Fruit fly (Drosophila melanogaster) whole organism, embryonic: ENCODE data around the gene CG9682.
A peak's percentile ranks its signal among the peaks of the same experiment; 100 is the strongest.

Source experiments
- B-H1 ChIP-seq: fragments of 200-800 bp; sonication (Bioruptor generic); IDR thresholded peaks from 3 replicates; pipeline ENCODE4 v1.3.6; 2022; ENCODE audit warnings: missing biosample characterization, missing genetic modification characterization
- BEAF-32 ChIP-seq: fragments of 200-800 bp; sonication (Bioruptor generic); optimal IDR thresholded peaks from 3 replicates; lab custom pipeline; 2017; ENCODE audit warnings: missing biosample characterization, missing genetic modification characterization, mild to moderate bottlenecking, moderate library complexity, missing genetic modification reagents
- Bteb2 ChIP-seq: fragments of 200-800 bp; sonication (Bioruptor generic); optimal IDR thresholded peaks from 2 replicates; lab custom pipeline; 2016; ENCODE audit warnings: missing biosample characterization, missing genetic modification characterization
- CG10209 ChIP-seq: fragments of 200-800 bp; sonication (Bioruptor generic); optimal IDR thresholded peaks from 3 replicates; lab custom pipeline; 2017; ENCODE audit warnings: missing biosample characterization, mild to moderate bottlenecking, missing genetic modification characterization, missing genetic modification reagents
- CG10462 ChIP-seq: fragments of 200-800 bp; sonication (Bioruptor generic); optimal IDR thresholded peaks from 2 replicates; lab custom pipeline; 2016; ENCODE audit warnings: missing biosample characterization, missing genetic modification characterization
- CG12071 ChIP-seq: fragments of 200-800 bp; sonication (Bioruptor generic); optimal IDR thresholded peaks from 3 replicates; lab custom pipeline; 2018; ENCODE audit warnings: missing biosample characterization, mild to moderate bottlenecking, missing genetic modification characterization
- CG1233 ChIP-seq: fragments of 200-800 bp; sonication (Bioruptor generic); optimal IDR thresholded peaks from 4 replicates; lab custom pipeline; 2018; ENCODE audit warnings: missing biosample characterization, mild to moderate bottlenecking, missing genetic modification characterization
- CG12942 ChIP-seq: fragments of 200-800 bp; sonication (Bioruptor generic); optimal IDR thresholded peaks from 3 replicates; lab custom pipeline; 2016; ENCODE audit warnings: missing biosample characterization, missing genetic modification characterization
- CG13296 ChIP-seq: fragments of 200-800 bp; sonication (Bioruptor generic); optimal IDR thresholded peaks from 3 replicates; lab custom pipeline; 2018; ENCODE audit warnings: missing biosample characterization, mild to moderate bottlenecking, missing genetic modification characterization
- CG13424 ChIP-seq: fragments of 200-800 bp; sonication (Bioruptor generic); optimal IDR thresholded peaks from 2 replicates; lab custom pipeline; 2019; ENCODE audit warnings: missing biosample characterization, mild to moderate bottlenecking, missing genetic modification characterization, moderate library complexity
- CG15011 ChIP-seq: fragments of 200-800 bp; sonication (Bioruptor generic); optimal IDR thresholded peaks from 3 replicates; lab custom pipeline; 2018; ENCODE audit warnings: missing biosample characterization, mild to moderate bottlenecking, missing genetic modification characterization
- CG16863 ChIP-seq: fragments of 200-800 bp; sonication (Bioruptor generic); optimal IDR thresholded peaks from 3 replicates; lab custom pipeline; 2016; ENCODE audit warnings: missing biosample characterization, missing genetic modification characterization
- CG17328 ChIP-seq: fragments of 200-800 bp; sonication (Bioruptor generic); IDR thresholded peaks from 2 replicates; pipeline ENCODE4 v1.3.6; 2022; ENCODE audit warnings: missing biosample characterization, missing genetic modification characterization
- CG18262 ChIP-seq: fragments of 200-800 bp; optimal IDR thresholded peaks from 3 replicates; lab custom pipeline; 2019; ENCODE audit warnings: missing biosample characterization, mild to moderate bottlenecking, missing genetic modification characterization, moderate library complexity
- CG18764 ChIP-seq: fragments of 200-800 bp; sonication (Bioruptor generic); optimal IDR thresholded peaks from 3 replicates; lab custom pipeline; 2016; ENCODE audit warnings: missing biosample characterization, missing genetic modification characterization
- CG2120 ChIP-seq: fragments of 200-800 bp; sonication (Bioruptor generic); optimal IDR thresholded peaks from 3 replicates; lab custom pipeline; 2016; ENCODE audit warnings: missing biosample characterization, missing genetic modification characterization
- CG2129 ChIP-seq: fragments of 200-800 bp; sonication (Bioruptor generic); IDR thresholded peaks from 2 replicates; pipeline ENCODE4 v1.3.6; 2022; ENCODE audit warnings: missing biosample characterization, missing genetic modification characterization; ENCODE audit not compliant: partially characterized antibody
- CG2875 ChIP-seq: fragments of 200-800 bp; sonication (Bioruptor generic); optimal IDR thresholded peaks from 2 replicates; lab custom pipeline; 2017; ENCODE audit warnings: missing biosample characterization, mild to moderate bottlenecking, missing genetic modification characterization, missing genetic modification reagents
- CG2889 ChIP-seq: fragments of 200-800 bp; sonication (Bioruptor generic); IDR thresholded peaks from 3 replicates; pipeline ENCODE4 v1.3.6; 2022; ENCODE audit warnings: missing biosample characterization, missing genetic modification characterization
- CG31224 ChIP-seq: fragments of 200-800 bp; sonication (Bioruptor generic); IDR thresholded peaks from 2 replicates; pipeline ENCODE4 v1.3.6; 2022; ENCODE audit warnings: missing biosample characterization, missing genetic modification characterization
- CG34376 ChIP-seq: fragments of 200-800 bp; sonication (Bioruptor generic); optimal IDR thresholded peaks from 2 replicates; lab custom pipeline; 2018; ENCODE audit warnings: missing biosample characterization, mild to moderate bottlenecking, missing genetic modification characterization
- CG3726 ChIP-seq: fragments of 200-800 bp; sonication (Bioruptor generic); IDR thresholded peaks from 3 replicates; pipeline ENCODE4, ENCODE4 v1.3.6; 2022; ENCODE audit warnings: missing biosample characterization, missing genetic modification characterization
- CG4404 ChIP-seq: fragments of 200-800 bp; sonication (Bioruptor generic); IDR thresholded peaks from 2 replicates; pipeline ENCODE4 v1.3.6; 2022; ENCODE audit warnings: missing biosample characterization, missing genetic modification characterization
- CG7786 ChIP-seq: fragments of 200-800 bp; sonication (Bioruptor generic); optimal IDR thresholded peaks from 2 replicates; lab custom pipeline; 2016; ENCODE audit warnings: missing biosample characterization, missing genetic modification characterization
- CG8388 ChIP-seq: fragments of 200-800 bp; sonication (Bioruptor generic); optimal IDR thresholded peaks from 2 replicates; lab custom pipeline; 2019; ENCODE audit warnings: missing biosample characterization, mild to moderate bottlenecking, missing genetic modification characterization, moderate library complexity
- D19B ChIP-seq: fragments of 200-800 bp; sonication (Bioruptor generic); optimal IDR thresholded peaks from 2 replicates; lab custom pipeline; 2017; ENCODE audit warnings: missing biosample characterization, mild to moderate bottlenecking, missing genetic modification characterization
- Dbx ChIP-seq: fragments of 200-800 bp; sonication (Bioruptor generic); IDR thresholded peaks from 3 replicates; pipeline ENCODE4 v1.3.6; 2022; ENCODE audit warnings: missing biosample characterization, missing genetic modification characterization
- Dll ChIP-seq: fragments of 200-800 bp; sonication (Bioruptor generic); IDR thresholded peaks from 4 replicates; pipeline ENCODE4 v1.3.6; 2022; ENCODE audit warnings: missing biosample characterization, missing genetic modification characterization; ENCODE audit not compliant: partially characterized antibody
- Fer1 ChIP-seq: fragments of 200-800 bp; sonication (Bioruptor generic); optimal IDR thresholded peaks from 2 replicates; lab custom pipeline; 2017; ENCODE audit warnings: missing biosample characterization, mild to moderate bottlenecking, missing genetic modification characterization
- Lpt ChIP-seq: fragments of >200 bp; optimal IDR thresholded peaks from 2 replicates; lab custom pipeline; 2018; ENCODE audit warnings: missing biosample characterization, missing genetic modification characterization
- Nf-YB ChIP-seq: fragments of 200-800 bp; sonication (Bioruptor generic); optimal IDR thresholded peaks from 3 replicates; lab custom pipeline; 2019; ENCODE audit warnings: missing biosample characterization, mild to moderate bottlenecking, missing genetic modification characterization, moderate library complexity
- Oaz ChIP-seq: fragments of 200-800 bp; sonication (Bioruptor generic); IDR thresholded peaks from 2 replicates; pipeline ENCODE4 v1.3.6; 2022; ENCODE audit warnings: missing biosample characterization, missing genetic modification characterization
- PHDP ChIP-seq: fragments of 200-800 bp; sonication (Bioruptor generic); optimal IDR thresholded peaks from 3 replicates; lab custom pipeline; 2018; ENCODE audit warnings: missing biosample characterization, mild to moderate bottlenecking, missing genetic modification characterization, moderate library complexity
- bab2 ChIP-seq: fragments of 200-800 bp; sonication (Bioruptor generic); optimal IDR thresholded peaks from 2 replicates; lab custom pipeline; 2016; ENCODE audit warnings: missing biosample characterization, missing genetic modification characterization
- chinmo ChIP-seq: fragments of 200-800 bp; sonication (Bioruptor generic); IDR thresholded peaks from 4 replicates; pipeline ENCODE4 v1.3.6; 2022; ENCODE audit warnings: missing biosample characterization, missing genetic modification characterization; ENCODE audit not compliant: partially characterized antibody
- corto ChIP-seq: fragments of 200-800 bp; sonication (Bioruptor generic); optimal IDR thresholded peaks from 2 replicates; lab custom pipeline; 2016; ENCODE audit warnings: missing biosample characterization, mild to moderate bottlenecking, missing genetic modification characterization, moderate library complexity
- dimm ChIP-seq: fragments of 200-800 bp; sonication (Bioruptor generic); IDR thresholded peaks from 2 replicates; pipeline ENCODE4 v1.3.6; 2022; ENCODE audit warnings: missing biosample characterization, missing genetic modification characterization
- fu2 ChIP-seq: fragments of 200-800 bp; sonication (Bioruptor generic); optimal IDR thresholded peaks from 2 replicates; lab custom pipeline; 2016; ENCODE audit warnings: missing biosample characterization, missing genetic modification characterization
- gcm ChIP-seq: fragments of 200-800 bp; sonication (Bioruptor generic); optimal IDR thresholded peaks from 2 replicates; lab custom pipeline; 2019; ENCODE audit warnings: missing biosample characterization, mild to moderate bottlenecking, missing genetic modification characterization, moderate library complexity
- hkb ChIP-seq, 2 experiments: fragments of 200-800 bp in 1 of 2; fragments of >200 bp in 1 of 2; sonication (Bioruptor generic) in 1 of 2; IDR thresholded peaks in 1 of 2; optimal IDR thresholded peaks in 1 of 2; 2 replicates each; pipeline versions ENCODE4 v1.3.6 to Lab custom; 2017 to 2022; ENCODE audit warnings: missing biosample characterization in 1 of 2, missing genetic modification characterization in 1 of 2
- ken ChIP-seq: fragments of 200-800 bp; sonication (Bioruptor generic); IDR thresholded peaks from 3 replicates; pipeline ENCODE4 v1.3.6; 2022; ENCODE audit warnings: missing biosample characterization, missing genetic modification characterization
- odd ChIP-seq: fragments of 200-800 bp; sonication (Bioruptor generic); optimal IDR thresholded peaks from 2 replicates; lab custom pipeline; 2017; ENCODE audit warnings: missing biosample characterization, mild to moderate bottlenecking, missing genetic modification characterization
- org-1 ChIP-seq: fragments of 200-800 bp; sonication (Bioruptor generic); optimal IDR thresholded peaks from 2 replicates; lab custom pipeline; 2017; ENCODE audit warnings: missing biosample characterization, missing genetic modification characterization
- peb ChIP-seq: fragments of 200-800 bp; sonication (Bioruptor generic); IDR thresholded peaks from 2 replicates; pipeline ENCODE4 v1.3.6; 2022; ENCODE audit warnings: missing biosample characterization, missing genetic modification characterization
- pfk ChIP-seq: fragments of 200-800 bp; sonication (Bioruptor generic); optimal IDR thresholded peaks from 2 replicates; lab custom pipeline; 2018; ENCODE audit warnings: missing biosample characterization, mild to moderate bottlenecking, missing genetic modification characterization, moderate library complexity
- pnt ChIP-seq: fragments of 200-800 bp; sonication (Bioruptor generic); optimal IDR thresholded peaks from 3 replicates; lab custom pipeline; 2016; ENCODE audit warnings: missing biosample characterization, missing genetic modification characterization
- scrt ChIP-seq: fragments of 200-800 bp; sonication (Bioruptor generic); optimal IDR thresholded peaks from 2 replicates; lab custom pipeline; 2018; ENCODE audit warnings: missing biosample characterization, mild to moderate bottlenecking, missing genetic modification characterization, moderate library complexity
- seq ChIP-seq: fragments of 200-800 bp; sonication (Bioruptor generic); IDR thresholded peaks from 2 replicates; pipeline ENCODE4 v1.3.6; 2022; ENCODE audit warnings: missing biosample characterization, missing genetic modification characterization
- trem ChIP-seq: fragments of 200-800 bp; optimal IDR thresholded peaks from 3 replicates; lab custom pipeline; 2019; ENCODE audit warnings: missing biosample characterization, mild to moderate bottlenecking, missing genetic modification characterization, moderate library complexity

Gene CG9682

dm6 chr3R:30276482-30277282 is 26.0 kb downstream of the CG9682 start (continued):
- TF ChIP-seq BEAF-32 (GFP tag; lab: Kevin White, UChicago) = no peak
- no peak for TF ChIP-seq scrt (GFP tag; lab: Kevin White, UChicago)
- TF ChIP-seq dimm (GFP tag; lab: Robert Waterston, UW) = no peak
- peak; percentile 53 for TF ChIP-seq PHDP (tag; lab: Kevin White, UChicago)
- peak; percentile 43 for TF ChIP-seq CG13424 (tag; lab: Kevin White, UChicago)
- TF ChIP-seq seq (GFP tag; lab: Robert Waterston, UW) = peak; percentile 54; the same call in 1 of the 2 replicates
- TF ChIP-seq Dll (GFP tag; lab: Robert Waterston, UW) = no peak
- no peak for TF ChIP-seq CG10209 (GFP tag; lab: Kevin White, UChicago)
- no peak for TF ChIP-seq org-1 (GFP tag; lab: Kevin White, UChicago)
- no peak for TF ChIP-seq fu2 (GFP tag; lab: Kevin White, UChicago)
- peak; percentile 13 for TF ChIP-seq CG10462 (GFP tag; lab: Kevin White, UChicago)
- peak; percentile 31 for TF ChIP-seq CG13296 (GFP tag; lab: Kevin White, UChicago)
- no peak for TF ChIP-seq CG2889 (GFP tag; lab: Robert Waterston, UW)
- TF ChIP-seq CG1233 = peak; percentile 40
- TF ChIP-seq pnt = no peak
- TF ChIP-seq CG15011 (GFP tag; lab: Kevin White, UChicago) = no peak
- TF ChIP-seq bab2 (GFP tag; lab: Kevin White, UChicago) = peak; percentile 58
- peak; percentile 37 for TF ChIP-seq corto (GFP tag; lab: Kevin White, UChicago)
- TF ChIP-seq CG7786 (GFP tag; lab: Kevin White, UChicago) = peak; percentile 13
- no peak for TF ChIP-seq CG31224
- peak; percentile 32 for TF ChIP-seq CG18262 (tag; lab: Kevin White, UChicago)
- no peak for TF ChIP-seq hkb (optimal IDR thresholded peaks at IDR 0.05; lab: Kevin White, UChicago)
- peak; percentile 67 for TF ChIP-seq hkb (GFP tag; IDR thresholded peaks at IDR 0.05; lab: Robert Waterston, UW)
- TF ChIP-seq chinmo (GFP tag; lab: Robert Waterston, UW) = peak; percentile 93
- TF ChIP-seq CG8388 (GFP tag; lab: Kevin White, UChicago) = peak; percentile 23
- peak; percentile 30 for TF ChIP-seq Fer1 (GFP tag; lab: Kevin White, UChicago)
- TF ChIP-seq CG18764 (GFP tag; lab: Kevin White, UChicago) = peak; percentile 26
- no peak for TF ChIP-seq CG4404 (GFP tag; lab: Robert Waterston, UW)
- peak; percentile 55 for TF ChIP-seq CG16863
- peak; percentile 48 for TF ChIP-seq CG2120
- TF ChIP-seq Nf-YB (GFP tag; lab: Kevin White, UChicago) = peak; percentile 37
- TF ChIP-seq Lpt (GFP tag; lab: Kevin White, UChicago) = no peak
- TF ChIP-seq Dbx = no peak
- TF ChIP-seq odd = no peak
- TF ChIP-seq ken (GFP tag; lab: Robert Waterston, UW) = peak; percentile 69
- no peak for TF ChIP-seq peb (GFP tag; lab: Robert Waterston, UW)
- TF ChIP-seq gcm (GFP tag; lab: Kevin White, UChicago) = peak; percentile 57
- TF ChIP-seq CG2129 (GFP tag; lab: Robert Waterston, UW) = no peak
- TF ChIP-seq CG2875 (GFP tag; lab: Kevin White, UChicago) = peak; percentile 44
- TF ChIP-seq CG12071 = peak; percentile 56
- TF ChIP-seq CG34376 = no peak
- peak; percentile 43; the same call in 1 of the 2 replicates for TF ChIP-seq CG17328 (GFP tag; lab: Robert Waterston, UW)
- TF ChIP-seq Bteb2 (GFP tag; lab: Kevin White, UChicago) = no peak
- TF ChIP-seq B-H1 = no peak; the same call in 2 of the 3 replicates
- no peak for TF ChIP-seq Oaz (GFP tag; lab: Robert Waterston, UW)
- TF ChIP-seq pfk (GFP tag; lab: Kevin White, UChicago) = no peak
- peak; percentile 14 for TF ChIP-seq trem (tag; lab: Kevin White, UChicago)
- TF ChIP-seq D19B (GFP tag; lab: Kevin White, UChicago) = peak; percentile 16
- TF ChIP-seq CG12942 (GFP tag; lab: Kevin White, UChicago) = peak; percentile 45
- 0 out of 3 replicates have a peak, but pooled peaks have one; percentile 20 for TF ChIP-seq CG3726 (GFP tag; lab: Robert Waterston, UW)
